Worm (Caenorhabditis elegans) whole organism, L1 larva: Measurements from ENCODE around the gene ZK930.4.

ENCODE experiments used
- C16A3.4 ChIP-seq: fragments of 150-350 bp; optimal IDR thresholded peaks from 2 replicates; lab custom pipeline; 2014; ENCODE audit warnings: missing biosample characterization, missing genetic modification characterization
- C34B4.2 ChIP-seq: sonication (generic microtip); optimal IDR thresholded peaks from 2 replicates; lab custom pipeline; 2017; ENCODE audit warnings: mild to moderate bottlenecking, missing genetic modification characterization, missing compliant biosample characterization
- Y116A8C.19 ChIP-seq: sonication (generic microtip); optimal IDR thresholded peaks from 2 replicates; lab custom pipeline; 2016; ENCODE audit warnings: missing compliant biosample characterization, missing genetic modification characterization, borderline replicate concordance
- blmp-1 ChIP-seq: fragments of 150-350 bp; optimal IDR thresholded peaks from 2 replicates; lab custom pipeline; 2014; ENCODE audit warnings: missing biosample characterization, missing genetic modification characterization
- ceh-8 ChIP-seq: fragments of 200-800 bp; sonication (Bioruptor generic); optimal IDR thresholded peaks from 2 replicates; lab custom pipeline; 2018; ENCODE audit warnings: mild to moderate bottlenecking, missing genetic modification characterization, moderate library complexity, missing compliant biosample characterization
- ceh-88 ChIP-seq: fragments of 200-800 bp; sonication (Bioruptor generic); IDR thresholded peaks from 2 replicates; pipeline ENCODE4 v1.3.6; 2022; ENCODE audit warnings: missing genetic modification characterization, missing compliant biosample characterization
- dpl-1 ChIP-seq, 3 experiments: fragments of 150-350 bp in 2 of 3; sonication (generic microtip) in 1 of 3; optimal IDR thresholded peaks; 2 replicates each; lab custom pipeline; 2014 to 2017; ENCODE audit warnings: missing biosample characterization in 3 of 3, missing genetic modification characterization in 3 of 3, missing genetic modification reagents in 3 of 3
- dsc-1 ChIP-seq: sonication (generic microtip); optimal IDR thresholded peaks from 2 replicates; lab custom pipeline; 2016; ENCODE audit warnings: mild to moderate bottlenecking, missing genetic modification characterization, missing compliant biosample characterization
- efl-1 ChIP-seq, 4 experiments: fragments of 150-350 bp; optimal IDR thresholded peaks in 3 of 4; peaks in 1 of 4; 1 replicate in 1 of 4; 2 replicates in 3 of 4; lab custom pipeline; 2014; ENCODE audit warnings: missing biosample characterization in 2 of 4, missing genetic modification characterization in 2 of 4, missing genetic modification reagents in 2 of 4
- egl-13 ChIP-seq: sonication (generic microtip); optimal IDR thresholded peaks from 2 replicates; lab custom pipeline; 2016; ENCODE audit warnings: missing genotype, missing genetic modification reagents, missing genetic modification characterization, missing compliant biosample characterization
- elt-2 ChIP-seq: sonication (generic microtip); optimal IDR thresholded peaks from 2 replicates; lab custom pipeline; 2016; ENCODE audit warnings: missing genetic modification characterization, mild to moderate bottlenecking, inconsistent platforms, missing compliant biosample characterization, missing genetic modification reagents
- hlh-17 ChIP-seq: fragments of 200-800 bp; sonication (Bioruptor generic); optimal IDR thresholded peaks from 2 replicates; lab custom pipeline; 2018; ENCODE audit warnings: missing genetic modification characterization, mild to moderate bottlenecking, missing compliant biosample characterization, moderate library complexity, borderline replicate concordance
- hpl-2 ChIP-seq: fragments of 150-350 bp; optimal IDR thresholded peaks from 2 replicates; lab custom pipeline; 2014; ENCODE audit warnings: missing biosample characterization, missing genetic modification reagents, missing genetic modification characterization
- irx-1 ChIP-seq: sonication (generic microtip); optimal IDR thresholded peaks from 2 replicates; lab custom pipeline; 2016; ENCODE audit warnings: missing genetic modification characterization, missing compliant biosample characterization
- jun-1 ChIP-seq: fragments of 150-350 bp; optimal IDR thresholded peaks from 2 replicates; lab custom pipeline; 2014; ENCODE audit warnings: missing biosample characterization, missing genetic modification reagents, missing genetic modification characterization
- lin-13 ChIP-seq: fragments of 150-350 bp; optimal IDR thresholded peaks from 2 replicates; lab custom pipeline; 2014; ENCODE audit warnings: missing biosample characterization, missing genetic modification reagents, missing genetic modification characterization
- lin-14 ChIP-seq: fragments of 200-800 bp; sonication (Bioruptor generic); optimal IDR thresholded peaks from 2 replicates; lab custom pipeline; 2018; ENCODE audit warnings: mild to moderate bottlenecking, missing genetic modification characterization, moderate library complexity, missing compliant biosample characterization
- lin-15B ChIP-seq: fragments of 150-350 bp; sonication (generic microtip); optimal IDR thresholded peaks from 3 replicates; lab custom pipeline; 2014; ENCODE audit warnings: missing biosample characterization, missing genetic modification characterization
- lin-35 ChIP-seq, 2 experiments: fragments of 150-350 bp; optimal IDR thresholded peaks; 2 replicates each; lab custom pipeline; 2014; ENCODE audit warnings: missing biosample characterization in 2 of 2, missing genetic modification characterization in 2 of 2, missing genetic modification reagents in 2 of 2
- lsy-2 ChIP-seq, 2 experiments: fragments of 150-350 bp; optimal IDR thresholded peaks; 2 replicates each; lab custom pipeline; 2014; ENCODE audit warnings: missing biosample characterization in 2 of 2, missing genetic modification characterization in 2 of 2
- mdl-1 ChIP-seq, 2 experiments: fragments of 150-350 bp; optimal IDR thresholded peaks; 2 replicates each; lab custom pipeline; 2014 to 2017; ENCODE audit warnings: missing biosample characterization in 2 of 2, missing genetic modification characterization in 2 of 2, inconsistent platforms in 1 of 2
- mef-2 ChIP-seq: fragments of 150-350 bp; optimal IDR thresholded peaks from 2 replicates; lab custom pipeline; 2014; ENCODE audit warnings: missing biosample characterization, missing genetic modification characterization
- nhr-12 ChIP-seq: sonication (generic microtip); optimal IDR thresholded peaks from 2 replicates; lab custom pipeline; 2017; ENCODE audit warnings: missing biosample characterization, missing genetic modification characterization
- nhr-19 ChIP-seq: fragments of 200-800 bp; sonication (Bioruptor generic); conservative IDR thresholded peaks from 2 replicates; pipeline ENCODE4 v1.3.6; 2022; ENCODE audit warnings: missing genetic modification characterization, missing compliant biosample characterization
- nhr-237 ChIP-seq: fragments of 150-350 bp; optimal IDR thresholded peaks from 2 replicates; lab custom pipeline; 2014; ENCODE audit warnings: missing biosample characterization, missing genetic modification characterization
- nhr-76 ChIP-seq: sonication (generic microtip); optimal IDR thresholded peaks from 2 replicates; lab custom pipeline; 2017; ENCODE audit warnings: missing biosample characterization, missing genetic modification characterization
- nhr-77 ChIP-seq: fragments of 150-350 bp; optimal IDR thresholded peaks from 2 replicates; lab custom pipeline; 2014; ENCODE audit warnings: missing biosample characterization, missing genetic modification characterization
- nhr-90 ChIP-seq: sonication (generic microtip); optimal IDR thresholded peaks from 2 replicates; lab custom pipeline; 2016; ENCODE audit warnings: mild to moderate bottlenecking, missing genetic modification characterization, missing compliant biosample characterization; ENCODE audit not compliant: poor library complexity
- pax-3 ChIP-seq: fragments of 200-800 bp; sonication (Bioruptor generic); optimal IDR thresholded peaks from 2 replicates; lab custom pipeline; 2018; ENCODE audit warnings: mild to moderate bottlenecking, missing genetic modification characterization, moderate library complexity, missing compliant biosample characterization
- snpc-4 ChIP-seq: fragments of 150-350 bp; optimal IDR thresholded peaks from 2 replicates; lab custom pipeline; 2014; ENCODE audit warnings: missing biosample characterization, missing genetic modification characterization
- sox-4 ChIP-seq: sonication (generic microtip); optimal IDR thresholded peaks from 2 replicates; lab custom pipeline; 2016; ENCODE audit warnings: missing genetic modification characterization, missing compliant biosample characterization
- sptf-1 ChIP-seq: fragments of 150-350 bp; optimal IDR thresholded peaks from 2 replicates; lab custom pipeline; 2014; ENCODE audit warnings: missing biosample characterization, missing genetic modification characterization
- swsn-7 ChIP-seq: sonication (generic microtip); optimal IDR thresholded peaks from 2 replicates; lab custom pipeline; 2016; ENCODE audit warnings: missing genetic modification characterization, missing compliant biosample characterization
- tlp-1 ChIP-seq: fragments of 150-350 bp; optimal IDR thresholded peaks from 2 replicates; lab custom pipeline; 2014; ENCODE audit warnings: missing biosample characterization, missing genetic modification characterization
- unc-30 ChIP-seq: sonication (generic microtip); optimal IDR thresholded peaks from 2 replicates; lab custom pipeline; 2017; ENCODE audit warnings: missing biosample characterization, missing genetic modification characterization
- vab-15 ChIP-seq: sonication (generic microtip); optimal IDR thresholded peaks from 2 replicates; lab custom pipeline; 2017; ENCODE audit warnings: missing genotype, mild to moderate bottlenecking, missing genetic modification characterization, missing compliant biosample characterization

Gene ZK930.4

ce11 chrII:11910569-11910968, 4.3 kb downstream of the ZK930.4 start:
- TF ChIP-seq tlp-1 (no peak), irx-1 (no peak), nhr-76 (tag; lab: Kevin White, UChicago) (no peak), hlh-17 (GFP tag; lab: Kevin White, UChicago) (no peak), efl-1 (optimal IDR thresholded peaks at IDR 0.05; lab: Kevin White, UChicago) (no peak), efl-1 (GFP tag; optimal IDR thresholded peaks at IDR 0.05 in 1 of 2; lab: Kevin White, UChicago) (peak in 1 of 2 experiments; percentile 30), sox-4 (no peak)

ce11 chrII:11914304-11914703, 8.0 kb downstream of the ZK930.4 start, which contains the start of gene ZK930.7:
ZK930.7 (plus strand) TSS chrII:11914604.
- no peak for TF ChIP-seq pax-3 (tag; lab: Kevin White, UChicago)
- no peak for TF ChIP-seq lin-13 (GFP tag; lab: Kevin White, UChicago)
- TF ChIP-seq sptf-1 = no peak
- TF ChIP-seq lsy-2 (tag; optimal IDR thresholded peaks at IDR 0.05; lab: Kevin White, UChicago) = no peak
- TF ChIP-seq vab-15 = no peak
- TF ChIP-seq nhr-90 (tag; lab: Kevin White, UChicago) = no peak
- no peak for TF ChIP-seq nhr-19
- TF ChIP-seq C16A3.4 (tag; lab: Kevin White, UChicago) = no peak
- no peak for TF ChIP-seq nhr-76 (tag; lab: Kevin White, UChicago)
- TF ChIP-seq blmp-1 = no peak
- no peak for TF ChIP-seq ceh-88
- TF ChIP-seq nhr-77 (tag; lab: Kevin White, UChicago) = no peak
- TF ChIP-seq mdl-1 (tag; optimal IDR thresholded peaks at IDR 0.05; lab: Kevin White, UChicago) = no peak
- TF ChIP-seq, all 84 proteins: peak for 0

DNA sequence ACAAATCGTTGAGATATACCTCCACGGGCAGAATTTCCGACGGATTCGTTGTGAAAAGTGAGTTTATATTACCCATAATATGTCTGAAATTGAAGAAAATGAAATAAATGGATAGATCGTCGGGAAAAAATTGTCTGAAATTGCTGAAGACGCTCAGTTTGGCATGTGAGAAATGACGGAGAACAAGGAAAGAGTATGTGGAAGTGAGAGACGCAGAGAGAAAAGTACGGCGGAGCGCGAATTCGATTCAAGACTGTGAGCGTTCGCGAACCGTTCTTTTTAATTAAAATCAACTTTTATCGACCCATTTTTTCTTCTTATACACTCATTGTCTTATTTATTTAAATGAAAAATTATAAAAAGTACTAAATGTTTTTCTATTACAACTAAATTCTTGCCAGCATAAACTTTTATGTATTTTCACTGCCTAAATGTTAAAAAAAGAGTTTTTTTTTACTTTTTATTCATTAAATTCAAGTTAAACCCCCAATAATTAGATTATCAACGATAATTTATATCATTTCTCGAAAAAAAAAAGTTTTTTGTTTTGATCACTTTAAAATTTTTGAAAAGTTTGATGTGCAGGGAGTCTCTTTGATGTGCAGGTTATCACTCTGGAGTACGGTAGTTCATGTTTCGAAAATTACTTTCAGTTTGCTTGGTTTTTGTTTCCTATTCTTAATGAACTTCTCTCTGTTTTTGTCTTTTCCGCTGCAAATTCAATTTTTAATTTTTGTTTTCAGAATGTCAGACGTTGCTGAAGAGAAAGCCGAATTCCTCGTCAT, 9.6 kb downstream of the ZK930.4 start, which contains the start of the genes vps-15 and hmg-12:
vps-15 (minus strand) TSS at position 83 of the 785 bp plus-strand sequence.
hmg-12 (plus strand) TSS at position 744 of the 785 bp plus-strand sequence.
- TF ChIP-seq hpl-2 = peak; percentile 58
- TF ChIP-seq dpl-1 (GFP tag; optimal IDR thresholded peaks at IDR 0.05; lab: Kevin White, UChicago) = peak in 2 of 3 experiments; percentile 10 to 19
- TF ChIP-seq egl-13 = no peak
- TF ChIP-seq mef-2 (tag; lab: Kevin White, UChicago) = no peak
- no peak for TF ChIP-seq unc-30
- TF ChIP-seq efl-1 (optimal IDR thresholded peaks at IDR 0.05; lab: Kevin White, UChicago) = peak; percentile 31 to 85
- TF ChIP-seq efl-1 (GFP tag; optimal IDR thresholded peaks at IDR 0.05 in 1 of 2; lab: Kevin White, UChicago) = peak in 1 of 2 experiments; percentile 20
- peak; percentile 80 to 87 for TF ChIP-seq lsy-2 (tag; optimal IDR thresholded peaks at IDR 0.05; lab: Kevin White, UChicago)
- no peak for TF ChIP-seq ceh-8 (GFP tag; lab: Kevin White, UChicago)

ce11 chrII:11916555-11916941, 10.2 kb downstream of the ZK930.4 start:
- TF ChIP-seq swsn-7 (tag; lab: Kevin White, UChicago) (no peak), nhr-12 (tag; lab: Kevin White, UChicago) (no peak), Y116A8C.19 (tag; lab: Kevin White, UChicago) (no peak), lin-35 (GFP tag; optimal IDR thresholded peaks at IDR 0.05; lab: Kevin White, UChicago) (no peak), jun-1 (no peak), lin-13 (GFP tag; lab: Kevin White, UChicago) (no peak), lin-15B (tag; lab: Kevin White, UChicago) (no peak), vab-15 (no peak), blmp-1 (no peak), C34B4.2 (tag; lab: Kevin White, UChicago) (no peak), dsc-1 (tag; lab: Kevin White, UChicago) (no peak), elt-2 (tag; lab: Kevin White, UChicago) (no peak), lin-14 (GFP tag; lab: Kevin White, UChicago) (no peak), nhr-237 (tag; lab: Kevin White, UChicago) (no peak), snpc-4 (tag; lab: Kevin White, UChicago) (no peak)
